Worm (Caenorhabditis elegans): ENCODE data around the gene Y71H2AM.12.
"Not testable (repeated sequence)": the region's sequence is repeated elsewhere in the genome, so short reads cannot be mapped to it uniquely, and the experiment has no call there.

Gene Y71H2AM.12

ce11 chrIII:2725221-2726203, 8.4 kb downstream of the Y71H2AM.12 start, which contains the start of gene cosa-1:
TSS of gene cosa-1 (plus strand) at chrIII:2726116.
- TF ChIP-seq dao-5 (tag; optimal IDR thresholded peaks at IDR 0.05), result no peak
- no peak for TF ChIP-seq him-1 (tag; optimal IDR thresholded peaks at IDR 0.05)

DNA sequence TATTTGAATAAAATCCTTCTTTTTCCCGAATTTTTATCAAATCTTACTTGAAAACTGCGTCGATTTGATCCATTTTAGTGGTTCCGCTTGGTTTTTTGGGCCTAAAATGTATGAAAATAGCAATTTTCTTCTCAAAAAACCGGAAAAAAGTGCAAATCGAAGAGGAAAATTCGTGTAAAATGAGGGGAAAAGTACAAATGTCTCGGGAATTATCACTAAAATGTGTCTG, 9.0 kb downstream of the Y71H2AM.12 start, which contains the start of gene Y71H2AM.11:
TSS of gene Y71H2AM.11 (minus strand) at position 101 of the 229 bp plus-strand sequence.
- no peak for TF ChIP-seq W03F9.2 (tag; optimal IDR thresholded peaks at IDR 0.05)
- TF ChIP-seq dao-5 (tag; optimal IDR thresholded peaks at IDR 0.05), result no peak
- no peak for TF ChIP-seq him-1 (tag; optimal IDR thresholded peaks at IDR 0.05)

DNA sequence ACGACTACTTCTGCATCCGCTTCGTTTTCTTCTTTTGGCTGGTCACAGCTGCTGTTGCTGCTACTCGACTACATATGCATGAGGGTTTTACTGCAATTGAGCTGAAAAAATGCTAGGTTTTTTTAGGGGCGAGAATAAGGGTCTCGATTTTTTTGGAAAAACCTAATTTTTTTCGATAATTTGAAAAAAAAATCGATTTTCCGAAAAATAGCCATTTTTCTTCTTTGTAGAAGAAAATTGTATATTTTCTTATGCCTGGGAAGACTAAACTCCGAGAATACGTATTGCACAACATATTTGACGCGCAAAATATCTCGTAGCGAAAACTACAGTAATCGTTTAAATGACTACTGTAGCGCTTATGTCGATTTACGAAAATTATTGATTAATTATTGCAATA, 17.4 kb downstream of the Y71H2AM.12 start, which contains the start of gene tmem-132:
TSS of gene tmem-132 (minus strand) at position 101 of the 400 bp plus-strand sequence.
- peak; percentile 22 for TF ChIP-seq him-1 (tag; optimal IDR thresholded peaks at IDR 0.05)
- TF ChIP-seq W03F9.2 (tag; optimal IDR thresholded peaks at IDR 0.05), result no peak
- TF ChIP-seq dao-5 (tag; optimal IDR thresholded peaks at IDR 0.05), result no peak

DNA sequence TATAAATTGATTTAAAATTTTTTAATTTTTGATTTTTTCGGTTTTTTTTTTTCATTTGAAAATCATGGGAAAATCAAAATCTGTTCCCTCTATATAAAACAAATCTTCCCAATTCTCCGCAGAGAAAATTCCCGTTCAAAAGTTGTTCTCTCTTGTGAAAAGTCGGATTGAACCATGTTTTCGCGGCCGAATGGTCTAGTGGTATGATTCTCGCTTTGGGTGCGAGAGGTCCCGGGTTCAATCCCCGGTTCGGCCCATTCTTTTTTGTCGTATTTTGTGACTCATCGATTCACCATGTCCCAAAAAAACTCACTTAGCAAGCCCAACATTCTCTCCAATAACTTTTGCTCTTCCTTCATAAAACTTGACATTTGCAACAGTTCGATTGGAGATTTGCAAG, 22.4 kb downstream of the Y71H2AM.12 start:
- TF ChIP-seq W03F9.2 (tag; optimal IDR thresholded peaks at IDR 0.05) (no peak), dao-5 (tag; optimal IDR thresholded peaks at IDR 0.05) (no peak), him-1 (tag; optimal IDR thresholded peaks at IDR 0.05) (no peak)

DNA sequence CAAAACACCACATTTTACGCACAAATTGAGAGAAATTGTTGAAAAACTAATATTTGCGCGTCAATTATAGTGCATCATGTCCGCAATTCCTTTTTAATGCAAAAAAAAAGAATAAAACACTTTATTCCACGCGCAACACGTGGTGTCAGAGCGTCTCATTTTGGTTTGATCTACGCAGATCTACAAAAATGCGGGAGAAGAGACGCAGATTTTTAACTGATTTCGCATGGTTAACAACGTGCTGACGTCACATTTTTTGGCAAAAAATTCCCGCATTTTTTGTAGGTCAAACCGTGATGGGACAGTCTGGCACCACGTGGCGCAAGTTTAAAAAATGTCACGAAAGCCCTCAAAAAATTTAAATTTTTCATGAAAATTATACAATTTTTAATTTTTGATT, 23.7 kb downstream of the Y71H2AM.12 start:
- no peak for TF ChIP-seq dao-5 (tag; optimal IDR thresholded peaks at IDR 0.05)
- TF ChIP-seq W03F9.2 (tag; optimal IDR thresholded peaks at IDR 0.05), result no peak
- TF ChIP-seq him-1 (tag; optimal IDR thresholded peaks at IDR 0.05), result no peak

- TF ChIP-seq W03F9.2 (tag; optimal IDR thresholded peaks at IDR 0.05) (no peak), him-1 (tag; optimal IDR thresholded peaks at IDR 0.05) (no peak), dao-5 (tag; optimal IDR thresholded peaks at IDR 0.05) (no peak)
These were observed 33.3 kb downstream of the Y71H2AM.12 start, which contains the start of gene set-27 for ce11 chrIII:2700637-2701036. TSS of gene set-27 (plus strand) at chrIII:2700937.

- TF ChIP-seq W03F9.2, him-1, dao-5 (tag; optimal IDR thresholded peaks at IDR 0.05): not testable (repeated sequence)
These were observed 34.5 kb downstream of the Y71H2AM.12 start, which contains the start of gene cox-6B for ce11 chrIII:2699363-2699762. TSS of gene cox-6B (plus strand) at chrIII:2699663.

DNA sequence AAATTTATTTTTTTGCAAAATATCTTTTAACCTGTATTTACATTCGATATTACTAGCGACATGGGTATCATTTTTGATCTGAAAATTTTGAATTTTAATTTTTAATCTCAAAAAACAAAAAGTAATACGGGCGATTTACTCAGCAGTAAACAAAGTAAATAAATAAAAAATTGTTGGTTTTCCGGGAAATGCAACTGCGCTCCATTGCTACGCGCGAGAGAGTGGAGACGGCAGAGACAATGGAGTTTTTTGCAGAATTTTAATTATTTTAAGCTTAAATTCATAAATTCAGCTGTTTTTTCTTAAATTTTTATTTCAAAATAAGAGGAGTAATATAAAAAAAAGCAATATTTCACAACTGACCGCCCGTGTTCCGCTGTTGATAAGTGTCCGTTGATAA, 35.2 kb downstream of the Y71H2AM.12 start, which contains the start of gene slc-30A9:
TSS of gene slc-30A9 (minus strand) at position 78 of the 400 bp plus-strand sequence.
- TF ChIP-seq dao-5 (tag; optimal IDR thresholded peaks at IDR 0.05) (no peak), W03F9.2 (tag; optimal IDR thresholded peaks at IDR 0.05) (peak; percentile 24)

DNA sequence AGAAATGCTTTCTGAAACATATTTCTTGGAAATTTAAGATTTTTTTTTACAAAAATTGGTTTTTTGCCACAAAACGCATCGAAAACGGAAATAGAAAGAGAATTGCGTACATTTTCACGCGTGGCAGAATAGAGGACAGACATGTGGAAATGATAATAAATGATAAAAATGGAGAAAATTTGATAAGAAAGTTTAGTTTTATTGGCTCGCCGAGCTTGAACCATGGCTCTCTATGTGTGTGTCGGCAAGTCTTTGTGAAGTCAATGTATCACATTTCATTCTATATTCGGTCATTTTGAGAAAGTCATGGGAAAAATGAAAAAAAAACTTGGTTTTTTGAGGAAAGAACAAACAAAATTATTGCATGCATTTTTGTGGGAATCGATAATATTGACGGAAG, 46.5 kb downstream of the Y71H2AM.12 start:
- TF ChIP-seq dao-5 (tag; optimal IDR thresholded peaks at IDR 0.05) (no peak), him-1 (tag; optimal IDR thresholded peaks at IDR 0.05) (no peak), W03F9.2 (tag; optimal IDR thresholded peaks at IDR 0.05) (no peak)

DNA sequence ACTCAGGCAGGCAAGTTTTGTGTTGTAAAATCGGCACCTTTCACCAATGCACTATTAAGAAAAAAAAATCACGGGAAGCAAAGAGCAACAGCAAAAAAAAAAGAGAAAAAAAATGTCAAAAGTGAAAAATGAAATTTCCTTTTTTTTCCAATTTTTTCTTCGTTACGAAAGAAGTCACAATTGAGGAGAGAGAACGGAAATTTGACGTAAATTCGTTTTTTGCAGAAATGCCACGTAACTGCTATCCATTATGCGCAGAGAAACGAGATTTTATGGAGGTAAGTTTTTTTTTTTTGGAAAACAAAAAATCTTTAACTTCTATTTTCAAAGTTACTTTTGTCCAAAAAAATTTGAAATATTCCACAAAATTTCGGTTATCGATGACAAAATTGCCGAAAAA, 47.2 kb downstream of the Y71H2AM.12 start:
- TF ChIP-seq him-1 (tag; optimal IDR thresholded peaks at IDR 0.05) (no peak), dao-5 (tag; optimal IDR thresholded peaks at IDR 0.05) (no peak), W03F9.2 (tag; optimal IDR thresholded peaks at IDR 0.05) (no peak)

DNA sequence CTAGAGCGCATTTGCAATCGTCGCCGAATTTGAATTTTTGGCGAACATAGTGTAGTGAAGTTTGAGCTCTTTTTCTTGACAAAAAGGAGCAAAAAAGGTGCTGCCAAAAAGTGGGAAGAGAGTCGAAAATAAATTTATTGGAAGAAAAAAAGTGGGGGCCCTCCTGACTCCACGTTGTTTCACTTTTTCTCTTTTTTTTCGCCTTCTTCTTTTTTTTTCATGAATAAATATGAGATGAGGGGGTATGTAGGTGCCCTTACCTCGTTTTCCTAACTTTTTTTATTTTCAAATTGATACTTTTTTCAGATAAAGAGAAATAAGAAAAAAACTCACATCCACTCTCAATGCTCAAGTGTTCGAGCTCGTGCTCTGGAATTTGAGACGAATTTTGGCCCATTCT, 47.8 kb downstream of the Y71H2AM.12 start, which contains the start of the genes Y71H2AL.2, Y71H2AL.4 and pbo-1:
TSS of gene Y71H2AL.2 (plus strand) at position 301 of the 400 bp plus-strand sequence.
TSS of gene Y71H2AL.4 (plus strand) at position 345 of the 400 bp plus-strand sequence.
TSS of gene pbo-1 (minus strand) at position 400 of the 400 bp plus-strand sequence.
- TF ChIP-seq dao-5 (tag; optimal IDR thresholded peaks at IDR 0.05), result no peak
- TF ChIP-seq him-1 (tag; optimal IDR thresholded peaks at IDR 0.05), result no peak
- no peak for TF ChIP-seq W03F9.2 (tag; optimal IDR thresholded peaks at IDR 0.05)

- TF ChIP-seq W03F9.2 (tag; optimal IDR thresholded peaks at IDR 0.05) (no peak), dao-5 (tag; optimal IDR thresholded peaks at IDR 0.05) (no peak), him-1 (tag; optimal IDR thresholded peaks at IDR 0.05) (no peak)
These were observed 50.5 kb downstream of the Y71H2AM.12 start for ce11 chrIII:2683403-2683802.

ce11 chrIII:2681559-2681958, 52.3 kb downstream of the Y71H2AM.12 start:
- TF ChIP-seq him-1 (tag; optimal IDR thresholded peaks at IDR 0.05) (no peak), W03F9.2 (tag; optimal IDR thresholded peaks at IDR 0.05) (no peak), dao-5 (tag; optimal IDR thresholded peaks at IDR 0.05) (no peak)
